Fruit fly (Drosophila melanogaster): Measurements from ENCODE around the gene CG16890.

Gene CG16890

dm6 chr2L:13829540-13829939 lies 45.4 kb upstream of the CG16890 start, which contains the start of the genes Arpc1 and Orc5 (continued):
- TF ChIP-seq CG17829 (tag; optimal IDR thresholded peaks at IDR 0.05): peak; percentile 9
- TF ChIP-seq peb (GFP tag; IDR thresholded peaks at IDR 0.05): no peak
- no peak for TF ChIP-seq CG5180 (GFP tag; optimal IDR thresholded peaks at IDR 0.05)
- no peak for TF ChIP-seq CG7987 (GFP tag; optimal IDR thresholded peaks at IDR 0.05)
- TF ChIP-seq C15 (GFP tag; IDR thresholded peaks at IDR 0.05): no peak
- TF ChIP-seq tap (tag; optimal IDR thresholded peaks at IDR 0.05): no peak
- no peak for TF ChIP-seq chm (GFP tag; IDR thresholded peaks at IDR 0.05)
- TF ChIP-seq Dll (GFP tag; IDR thresholded peaks at IDR 0.05; ENCODE audit: partially characterized antibody): peak; percentile 88
- no peak for TF ChIP-seq pros (GFP tag; optimal IDR thresholded peaks at IDR 0.05)
- peak; percentile 81; the same call in 1 of the 3 replicates for TF ChIP-seq mld (GFP tag; IDR thresholded peaks at IDR 0.05; ENCODE audit: partially characterized antibody)
- TF ChIP-seq CoRest (tag; optimal IDR thresholded peaks at IDR 0.05): peak; percentile 25
- no peak for TF ChIP-seq CG12219 (GFP tag; optimal IDR thresholded peaks at IDR 0.05)
- peak; percentile 96 for TF ChIP-seq BEAF-32 (GFP tag; optimal IDR thresholded peaks at IDR 0.05)
- TF ChIP-seq CG15696 (tag; optimal IDR thresholded peaks at IDR 0.05): no peak
- TF ChIP-seq NK7.1 (GFP tag; optimal IDR thresholded peaks at IDR 0.05): no peak
- TF ChIP-seq grau (tag; optimal IDR thresholded peaks at IDR 0.05): peak; percentile 48
- no peak for TF ChIP-seq CG12299 (tag; optimal IDR thresholded peaks at IDR 0.05)
- TF ChIP-seq ro (GFP tag; IDR thresholded peaks at IDR 0.05): no peak
- peak; percentile 18 for TF ChIP-seq nerfin-1 (tag; optimal IDR thresholded peaks at IDR 0.05)
- no peak for TF ChIP-seq CG1024 (GFP tag; IDR thresholded peaks at IDR 0.05)
- no peak for TF ChIP-seq Usf (GFP tag; optimal IDR thresholded peaks at IDR 0.05)
- TF ChIP-seq CG18599 (GFP tag; optimal IDR thresholded peaks at IDR 0.05): no peak
- TF ChIP-seq odd (GFP tag; optimal IDR thresholded peaks at IDR 0.05): no peak
- TF ChIP-seq CG17802 (tag; optimal IDR thresholded peaks at IDR 0.05): no peak
- TF ChIP-seq salm (tag; optimal IDR thresholded peaks at IDR 0.05): no peak
- TF ChIP-seq CG7357 (GFP tag; IDR thresholded peaks at IDR 0.05): no peak
- TF ChIP-seq Hr78 (GFP tag; optimal IDR thresholded peaks at IDR 0.05): no peak
- TF ChIP-seq Nf-YB (GFP tag; optimal IDR thresholded peaks at IDR 0.05): no peak
- TF ChIP-seq zfh1 (GFP tag; IDR thresholded peaks at IDR 0.05): no peak
- no peak for TF ChIP-seq CG31365 (tag; optimal IDR thresholded peaks at IDR 0.05)
- TF ChIP-seq CG4707 (GFP tag; optimal IDR thresholded peaks at IDR 0.05): no peak
- TF ChIP-seq run (tag; optimal IDR thresholded peaks at IDR 0.05): no peak
- no peak for TF ChIP-seq sima (GFP tag; optimal IDR thresholded peaks at IDR 0.05)
- no peak for TF ChIP-seq pho (GFP tag; optimal IDR thresholded peaks at IDR 0.05)
- no peak for TF ChIP-seq org-1 (GFP tag; optimal IDR thresholded peaks at IDR 0.05)
- peak; percentile 81 for TF ChIP-seq CG2116 (GFP tag; optimal IDR thresholded peaks at IDR 0.05)
- TF ChIP-seq Six4 (GFP tag; optimal IDR thresholded peaks at IDR 0.05): no peak
- peak; percentile 7 for TF ChIP-seq vfl (GFP tag; optimal IDR thresholded peaks at IDR 0.05)
- TF ChIP-seq Myb (GFP tag; optimal IDR thresholded peaks at IDR 0.05): peak; percentile 83
- TF ChIP-seq crc (GFP tag; optimal IDR thresholded peaks at IDR 0.05): no peak
- TF ChIP-seq CG7963 (GFP tag; IDR thresholded peaks at IDR 0.05; ENCODE audit: partially characterized antibody): peak; percentile 69
- TF ChIP-seq CG11247 (GFP tag; IDR thresholded peaks at IDR 0.05): no peak
- no peak for TF ChIP-seq Atf-2 (GFP tag; optimal IDR thresholded peaks at IDR 0.05)
- no peak for TF ChIP-seq ase (GFP tag; IDR thresholded peaks at IDR 0.05)
- no peak for TF ChIP-seq ERR (GFP tag; optimal IDR thresholded peaks at IDR 0.05)
- peak; percentile 93 for TF ChIP-seq CG13287 (GFP tag; IDR thresholded peaks at IDR 0.05; ENCODE audit: partially characterized antibody)
- TF ChIP-seq maf-S (GFP tag; optimal IDR thresholded peaks at IDR 0.05): no peak
- no peak for TF ChIP-seq CG10274 (GFP tag; optimal IDR thresholded peaks at IDR 0.05)
- TF ChIP-seq Hmr (GFP tag; optimal IDR thresholded peaks at IDR 0.05): no peak
- no peak for TF ChIP-seq crol (GFP tag; IDR thresholded peaks at IDR 0.05)
- TF ChIP-seq ac (GFP tag; optimal IDR thresholded peaks at IDR 0.05): no peak
